Worm (Caenorhabditis elegans): ENCODE measurements around the gene rop-1.

DNA sequence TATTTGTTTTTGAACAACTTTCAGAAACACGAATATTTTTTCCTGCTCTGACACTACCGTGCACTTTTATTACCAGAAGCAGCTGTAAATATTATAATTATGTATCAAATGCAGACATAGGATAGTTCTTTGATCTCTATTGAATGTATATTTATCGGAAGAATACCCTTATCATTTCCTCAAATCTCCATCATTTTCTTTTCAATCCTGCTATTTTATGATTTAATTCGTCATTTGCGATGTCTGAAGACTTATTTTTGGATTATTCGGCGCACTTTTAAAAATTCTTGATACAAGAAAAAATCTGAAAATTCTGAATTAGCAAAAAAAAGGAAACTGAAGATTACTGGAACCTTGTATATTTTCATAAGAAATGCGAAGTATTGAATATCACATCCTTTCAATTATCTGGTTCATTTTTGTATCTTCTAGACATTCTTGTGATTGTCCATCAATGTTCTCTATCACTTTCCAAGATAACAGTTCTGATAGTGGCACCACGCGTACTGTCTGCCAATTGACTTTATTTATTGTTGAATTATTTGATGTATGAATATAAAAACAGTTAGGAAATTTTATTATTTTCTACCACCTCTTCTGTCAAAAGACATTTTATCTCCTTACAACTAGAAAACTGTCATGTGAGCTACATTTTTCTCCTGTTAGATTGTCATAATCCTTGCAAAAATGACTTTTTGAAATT is 10.7 kb downstream of the rop-1 start:
- no peak for TF ChIP-seq nhr-11 (tag; optimal IDR thresholded peaks at IDR 0.05)
- TF ChIP-seq snpc-4 (tag; optimal IDR thresholded peaks at IDR 0.05): no peak
- TF ChIP-seq lin-11 (tag; optimal IDR thresholded peaks at IDR 0.05): no peak
- no peak for TF ChIP-seq nhr-21 (tag; optimal IDR thresholded peaks at IDR 0.05)
- TF ChIP-seq nhr-6 (tag; optimal IDR thresholded peaks at IDR 0.05): no peak
- TF ChIP-seq lin-39 (tag; optimal IDR thresholded peaks at IDR 0.05): no peak
- TF ChIP-seq skn-1 (tag; optimal IDR thresholded peaks at IDR 0.05): no peak
- TF ChIP-seq nhr-25 (tag; optimal IDR thresholded peaks at IDR 0.05): no peak
- TF ChIP-seq ceh-82 (tag; optimal IDR thresholded peaks at IDR 0.05): no peak
